Worm (Caenorhabditis elegans): Measurements from ENCODE around the gene nhr-47.

The nhr-47 gene

DNA sequence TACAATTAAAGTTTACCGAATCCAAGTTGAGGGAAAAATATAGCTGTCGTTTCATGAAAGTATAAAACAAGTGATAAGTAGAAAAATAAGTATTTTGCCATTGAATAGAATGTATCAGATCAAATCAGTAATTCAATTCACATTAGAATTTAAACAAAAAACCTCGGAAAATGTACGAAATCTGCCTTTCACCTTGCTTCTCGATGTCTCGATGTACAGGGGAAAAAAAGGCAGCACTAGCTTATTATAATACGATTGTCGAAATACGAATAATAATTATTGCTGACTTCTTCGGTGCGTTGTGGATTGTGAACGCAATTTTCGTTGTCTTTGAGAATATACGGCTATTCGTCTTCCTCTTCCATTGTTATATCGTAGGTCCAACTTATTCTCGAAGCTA is 16.3 kb upstream of the nhr-47 start, which contains the start of gene grl-18:
Gene grl-18, minus strand, starts transcription at position 101 of the 400 bp plus-strand sequence.
- no peak for TF ChIP-seq T22C8.4 (GFP tag; IDR thresholded peaks at IDR 0.05)
- TF ChIP-seq ztf-23 (GFP tag; IDR thresholded peaks at IDR 0.05) = no peak
- TF ChIP-seq ref-1 (GFP tag; conservative IDR thresholded peaks at IDR 0.05) = no peak
- no peak for TF ChIP-seq cog-1 (tag; optimal IDR thresholded peaks at IDR 0.05)
- no peak for TF ChIP-seq tab-1 (GFP tag; IDR thresholded peaks at IDR 0.05)
- no peak for TF ChIP-seq ztf-29 (GFP tag; IDR thresholded peaks at IDR 0.05)
- no peak for TF ChIP-seq flt-1 (GFP tag; IDR thresholded peaks at IDR 0.05)

- TF ChIP-seq tab-1 (GFP tag; IDR thresholded peaks at IDR 0.05) (no peak), flt-1 (GFP tag; IDR thresholded peaks at IDR 0.05) (no peak), ref-1 (GFP tag; conservative IDR thresholded peaks at IDR 0.05) (no peak), T22C8.4 (GFP tag; IDR thresholded peaks at IDR 0.05) (no peak), klf-2 (GFP tag; conservative IDR thresholded peaks at IDR 0.05) (no peak), ztf-29 (GFP tag; IDR thresholded peaks at IDR 0.05) (no peak)
These were observed 14.8 kb upstream of the nhr-47 start, which contains the start of gene T05C3.6 for ce11 chrV:5490205-5490604. Gene T05C3.6 (plus strand): TSS chrV:5490445.

DNA sequence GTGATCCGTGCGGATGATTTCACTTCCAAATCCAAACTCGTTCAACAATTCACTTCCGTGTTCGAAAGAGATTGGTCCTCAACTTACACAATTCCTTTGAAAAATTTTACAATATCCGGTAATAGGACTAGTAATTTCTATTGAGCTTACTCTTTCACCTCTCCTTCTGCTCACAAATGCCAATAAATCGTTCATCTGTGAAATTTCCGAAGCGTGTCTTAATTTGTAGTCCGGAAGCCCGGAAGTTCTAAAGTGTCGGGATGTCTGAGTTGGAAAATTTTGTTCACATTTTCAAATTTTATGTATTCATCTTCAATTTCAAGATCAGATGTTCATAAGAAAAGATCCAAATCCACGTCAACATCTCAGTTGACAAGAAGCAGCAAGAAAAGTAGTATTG is 11.6 kb upstream of the nhr-47 start, which contains the start of gene T05C3.2:
Gene T05C3.2, plus strand, starts transcription at position 301 of the 400 bp plus-strand sequence.
- TF ChIP-seq tab-1 (GFP tag; IDR thresholded peaks at IDR 0.05) = no peak
- no peak for TF ChIP-seq ztf-29 (GFP tag; IDR thresholded peaks at IDR 0.05)
- no peak for TF ChIP-seq flt-1 (GFP tag; IDR thresholded peaks at IDR 0.05)
- no peak for TF ChIP-seq ref-1 (GFP tag; conservative IDR thresholded peaks at IDR 0.05)
- no peak for TF ChIP-seq T22C8.4 (GFP tag; IDR thresholded peaks at IDR 0.05)
- no peak for TF ChIP-seq ztf-23 (GFP tag; IDR thresholded peaks at IDR 0.05)

ce11 chrV:5499475-5499874 is 5.6 kb upstream of the nhr-47 start:
- TF ChIP-seq ref-1 (GFP tag; conservative IDR thresholded peaks at IDR 0.05) (no peak), flt-1 (GFP tag; IDR thresholded peaks at IDR 0.05) (no peak), med-1 (GFP tag; optimal IDR thresholded peaks at IDR 0.05; ENCODE audit: insufficient read depth) (no peak), klf-2 (GFP tag; conservative IDR thresholded peaks at IDR 0.05) (no peak), ztf-23 (GFP tag; IDR thresholded peaks at IDR 0.05) (no peak)

ce11 chrV:5502701-5503100 is 2.4 kb upstream of the nhr-47 start:
- TF ChIP-seq tab-1 (GFP tag; IDR thresholded peaks at IDR 0.05) (no peak), flt-1 (GFP tag; IDR thresholded peaks at IDR 0.05) (no peak), ref-1 (GFP tag; conservative IDR thresholded peaks at IDR 0.05) (no peak), ztf-23 (GFP tag; IDR thresholded peaks at IDR 0.05) (no peak), med-1 (GFP tag; optimal IDR thresholded peaks at IDR 0.05; ENCODE audit: insufficient read depth) (no peak), cog-1 (tag; optimal IDR thresholded peaks at IDR 0.05) (no peak), klf-2 (GFP tag; conservative IDR thresholded peaks at IDR 0.05) (no peak), T22C8.4 (GFP tag; IDR thresholded peaks at IDR 0.05) (no peak), ztf-29 (GFP tag; IDR thresholded peaks at IDR 0.05) (no peak)

- TF ChIP-seq ztf-29 (GFP tag; IDR thresholded peaks at IDR 0.05) (no peak), ztf-23 (GFP tag; IDR thresholded peaks at IDR 0.05) (no peak), klf-2 (GFP tag; conservative IDR thresholded peaks at IDR 0.05) (no peak), T22C8.4 (GFP tag; IDR thresholded peaks at IDR 0.05) (no peak), cog-1 (tag; optimal IDR thresholded peaks at IDR 0.05) (no peak), ref-1 (GFP tag; conservative IDR thresholded peaks at IDR 0.05) (no peak), med-1 (GFP tag; optimal IDR thresholded peaks at IDR 0.05; ENCODE audit: insufficient read depth) (no peak), flt-1 (GFP tag; IDR thresholded peaks at IDR 0.05) (no peak), tab-1 (GFP tag; IDR thresholded peaks at IDR 0.05) (no peak)
These were observed 758 bp upstream of the nhr-47 start for ce11 chrV:5504295-5504694.

DNA sequence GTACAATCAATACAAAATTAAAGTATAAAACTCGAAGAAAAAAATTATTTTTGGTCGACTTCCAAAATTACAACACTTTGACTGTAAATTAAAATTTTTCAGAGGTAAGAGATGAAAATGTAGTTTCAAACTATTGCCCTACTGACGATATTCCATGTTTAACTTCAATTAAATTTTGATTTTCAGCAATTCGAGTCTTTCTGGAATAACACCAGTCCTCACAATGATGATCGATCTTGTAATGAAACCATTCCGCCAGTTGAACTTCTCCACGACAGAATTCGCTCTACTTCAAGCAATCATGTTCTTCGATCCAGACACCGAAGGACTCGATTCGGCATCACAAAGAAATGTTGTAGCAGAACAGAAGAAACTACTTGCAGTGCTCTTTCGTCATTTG is 4.1 kb downstream of the nhr-47 start:
- TF ChIP-seq med-1 (GFP tag; optimal IDR thresholded peaks at IDR 0.05; ENCODE audit: insufficient read depth) = no peak
- TF ChIP-seq tab-1 (GFP tag; IDR thresholded peaks at IDR 0.05) = no peak
- TF ChIP-seq cog-1 (tag; optimal IDR thresholded peaks at IDR 0.05) = no peak
- TF ChIP-seq ztf-23 (GFP tag; IDR thresholded peaks at IDR 0.05) = no peak
- no peak for TF ChIP-seq ref-1 (GFP tag; conservative IDR thresholded peaks at IDR 0.05)
- no peak for TF ChIP-seq ztf-29 (GFP tag; IDR thresholded peaks at IDR 0.05)
- no peak for TF ChIP-seq klf-2 (GFP tag; conservative IDR thresholded peaks at IDR 0.05)
- TF ChIP-seq flt-1 (GFP tag; IDR thresholded peaks at IDR 0.05) = no peak
- TF ChIP-seq T22C8.4 (GFP tag; IDR thresholded peaks at IDR 0.05) = no peak

ce11 chrV:5509966-5510365 is 4.9 kb downstream of the nhr-47 start:
- no peak for TF ChIP-seq flt-1 (GFP tag; IDR thresholded peaks at IDR 0.05)
- TF ChIP-seq ztf-29 (GFP tag; IDR thresholded peaks at IDR 0.05) = no peak
- no peak for TF ChIP-seq T22C8.4 (GFP tag; IDR thresholded peaks at IDR 0.05)
- no peak for TF ChIP-seq ref-1 (GFP tag; conservative IDR thresholded peaks at IDR 0.05)
- no peak for TF ChIP-seq cog-1 (tag; optimal IDR thresholded peaks at IDR 0.05)
- TF ChIP-seq ztf-23 (GFP tag; IDR thresholded peaks at IDR 0.05) = no peak
- TF ChIP-seq klf-2 (GFP tag; conservative IDR thresholded peaks at IDR 0.05) = no peak
- TF ChIP-seq tab-1 (GFP tag; IDR thresholded peaks at IDR 0.05) = no peak
- TF ChIP-seq med-1 (GFP tag; optimal IDR thresholded peaks at IDR 0.05; ENCODE audit: insufficient read depth) = no peak

ce11 chrV:5511720-5512119 is 6.7 kb downstream of the nhr-47 start:
- no peak for TF ChIP-seq ztf-23 (GFP tag; IDR thresholded peaks at IDR 0.05)
- no peak for TF ChIP-seq cog-1 (tag; optimal IDR thresholded peaks at IDR 0.05)
- TF ChIP-seq klf-2 (GFP tag; conservative IDR thresholded peaks at IDR 0.05) = no peak
- TF ChIP-seq ztf-29 (GFP tag; IDR thresholded peaks at IDR 0.05) = no peak
- TF ChIP-seq med-1 (GFP tag; optimal IDR thresholded peaks at IDR 0.05; ENCODE audit: insufficient read depth) = no peak
- TF ChIP-seq flt-1 (GFP tag; IDR thresholded peaks at IDR 0.05) = no peak
- no peak for TF ChIP-seq tab-1 (GFP tag; IDR thresholded peaks at IDR 0.05)
- TF ChIP-seq T22C8.4 (GFP tag; IDR thresholded peaks at IDR 0.05) = no peak
- TF ChIP-seq ref-1 (GFP tag; conservative IDR thresholded peaks at IDR 0.05) = no peak

DNA sequence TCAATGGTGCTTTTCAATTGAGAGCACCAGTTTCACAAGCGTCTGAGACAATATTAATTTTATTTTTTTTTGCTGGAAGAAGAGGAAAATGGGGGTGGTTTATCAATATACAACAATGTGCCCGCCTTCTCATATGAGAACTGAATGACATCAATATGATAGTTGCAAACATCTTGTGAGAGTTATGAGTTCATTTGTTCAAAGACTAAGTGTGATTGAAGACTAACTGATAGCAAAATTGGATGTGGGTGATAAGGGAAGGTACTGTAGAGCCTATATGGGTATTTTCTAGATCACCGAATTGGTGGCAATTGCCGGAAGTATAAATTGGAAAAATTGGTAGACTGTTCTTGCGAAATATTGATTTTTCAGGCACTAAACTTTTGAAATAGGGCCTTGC is 7.5 kb downstream of the nhr-47 start:
- TF ChIP-seq flt-1 (GFP tag; IDR thresholded peaks at IDR 0.05) (no peak), cog-1 (tag; optimal IDR thresholded peaks at IDR 0.05) (no peak), T22C8.4 (GFP tag; IDR thresholded peaks at IDR 0.05) (no peak), klf-2 (GFP tag; conservative IDR thresholded peaks at IDR 0.05) (no peak), tab-1 (GFP tag; IDR thresholded peaks at IDR 0.05) (no peak)

All from whole organism, midembryonic.